Fruit fly (Drosophila melanogaster): ENCODE measurements around the gene Tbca.

DNA sequence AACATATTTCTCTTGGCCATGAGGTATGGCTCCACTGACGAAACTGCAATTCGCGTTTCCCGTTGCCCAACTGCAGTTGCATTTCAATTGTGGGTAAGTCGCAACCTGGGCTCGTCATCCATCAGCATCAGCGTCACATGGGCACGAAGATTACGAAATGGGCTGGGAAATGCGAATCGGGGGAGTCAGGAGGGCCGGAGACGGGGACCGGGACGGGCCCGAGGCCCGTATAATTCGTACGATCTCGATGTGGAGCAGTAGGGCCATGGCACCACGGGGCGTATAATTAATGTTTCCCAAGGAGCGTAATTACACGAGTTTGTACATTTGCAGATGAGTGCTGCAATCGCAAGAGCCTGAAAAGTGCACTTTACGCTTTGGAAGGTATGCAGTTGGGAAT is 21.9 kb downstream of the Tbca start:
- TF ChIP-seq Sin3A (optimal IDR thresholded peaks at IDR 0.05) (no peak), psq (optimal IDR thresholded peaks at IDR 0.05) (no peak)

Data from Kc167 (cell line).